Worm (Caenorhabditis elegans) whole organism, early embryonic: ENCODE measurements around the gene Y59A8B.25.

Experiments used
- B0310.2 ChIP-seq: sonication (generic microtip); optimal IDR thresholded peaks from 2 replicates; lab custom pipeline; 2016; ENCODE audit warnings: mild to moderate bottlenecking, missing genetic modification characterization, missing compliant biosample characterization
- F13C5.2 ChIP-seq: sonication (generic microtip); optimal IDR thresholded peaks from 2 replicates; lab custom pipeline; 2017; ENCODE audit warnings: mild to moderate bottlenecking, missing genetic modification characterization, inconsistent platforms, missing compliant biosample characterization
- aly-1 ChIP-seq: sonication (generic microtip); optimal IDR thresholded peaks from 2 replicates; lab custom pipeline; 2016; ENCODE audit warnings: missing genetic modification characterization, missing compliant biosample characterization
- ama-1 ChIP-seq: fragments of 150-350 bp; optimal IDR thresholded peaks from 2 replicates; lab custom pipeline; 2014
- ceh-13 ChIP-seq: fragments of 200-800 bp; sonication (Bioruptor generic); optimal IDR thresholded peaks from 2 replicates; lab custom pipeline; 2018; ENCODE audit warnings: mild to moderate bottlenecking, missing genetic modification characterization, missing compliant biosample characterization
- ceh-36 ChIP-seq: sonication (generic microtip); optimal IDR thresholded peaks from 2 replicates; lab custom pipeline; 2016; ENCODE audit warnings: missing genetic modification characterization, inconsistent platforms, missing compliant biosample characterization
- ets-7 ChIP-seq: sonication (generic microtip); optimal IDR thresholded peaks from 2 replicates; lab custom pipeline; 2016; ENCODE audit warnings: missing genotype, missing genetic modification characterization, missing compliant biosample characterization
- flt-1 ChIP-seq: fragments of 200-800 bp; sonication (Bioruptor generic); IDR thresholded peaks from 2 replicates; pipeline ENCODE4 v1.3.6; 2022; ENCODE audit warnings: missing genetic modification characterization, missing compliant biosample characterization
- hmbx-1 ChIP-seq: sonication (generic microtip); optimal IDR thresholded peaks from 2 replicates; lab custom pipeline; 2016; ENCODE audit warnings: mild to moderate bottlenecking, missing genetic modification characterization, missing compliant biosample characterization
- hmg-4 ChIP-seq: fragments of 200-800 bp; sonication (Bioruptor generic); optimal IDR thresholded peaks from 2 replicates; lab custom pipeline; 2018; ENCODE audit warnings: mild to moderate bottlenecking, missing genetic modification characterization, missing compliant biosample characterization
- hnd-1 ChIP-seq: sonication (generic microtip); optimal IDR thresholded peaks from 2 replicates; lab custom pipeline; 2016; ENCODE audit warnings: missing genetic modification characterization, missing compliant biosample characterization
- pes-1 ChIP-seq: fragments of 200-800 bp; sonication (Bioruptor generic); IDR thresholded peaks from 2 replicates; pipeline ENCODE4 v1.3.6; 2022; ENCODE audit warnings: missing genetic modification reagents, missing genetic modification characterization, missing compliant biosample characterization
- scrt-1 ChIP-seq: fragments of 200-800 bp; sonication (Bioruptor generic); IDR thresholded peaks from 2 replicates; pipeline ENCODE4 v1.3.6; 2022; ENCODE audit warnings: missing genetic modification characterization, missing compliant biosample characterization
- sea-1 ChIP-seq: fragments of 200-800 bp; sonication (Bioruptor generic); conservative IDR thresholded peaks from 2 replicates; pipeline ENCODE4 v1.3.6; 2022; ENCODE audit warnings: missing genetic modification characterization, missing compliant biosample characterization
- tbx-11 ChIP-seq: fragments of 200-800 bp; sonication (Bioruptor generic); IDR thresholded peaks from 2 replicates; pipeline ENCODE4 v1.3.6; 2022; ENCODE audit warnings: missing genetic modification characterization, missing compliant biosample characterization
- tbx-37 ChIP-seq: fragments of 200-800 bp; sonication (Bioruptor generic); conservative IDR thresholded peaks from 2 replicates; pipeline ENCODE4 v1.3.6; 2022; ENCODE audit warnings: missing genetic modification reagents, missing genetic modification characterization, missing compliant biosample characterization
- tra-4 ChIP-seq: sonication (generic microtip); optimal IDR thresholded peaks from 2 replicates; lab custom pipeline; 2017; ENCODE audit warnings: missing genetic modification characterization, missing compliant biosample characterization

Gene Y59A8B.25

ce11 chrV:18085150-18085833 is 30.1 kb upstream of the Y59A8B.25 start, which contains the start of gene fbxa-106:
fbxa-106 (minus strand) TSS chrV:18085200.
- no peak for TF ChIP-seq tra-4 (tag; lab: Kevin White, UChicago)
- no peak for TF ChIP-seq scrt-1 (GFP tag; lab: Robert Waterston, UW)
- no peak for TF ChIP-seq aly-1 (tag; lab: Kevin White, UChicago)
- TF ChIP-seq tbx-11 (GFP tag; lab: Robert Waterston, UW): no peak
- no peak for TF ChIP-seq ama-1 (lab: Kevin White, UChicago)
- no peak for TF ChIP-seq hnd-1 (tag; lab: Kevin White, UChicago)
- TF ChIP-seq tbx-37 (GFP tag; lab: Robert Waterston, UW): no peak
- TF ChIP-seq hmg-4 (GFP tag; lab: Kevin White, UChicago): no peak
- no peak for TF ChIP-seq hmbx-1
- no peak for TF ChIP-seq F13C5.2 (tag; lab: Kevin White, UChicago)
- TF ChIP-seq flt-1 (GFP tag; lab: Robert Waterston, UW): no peak
- TF ChIP-seq ets-7 (tag; lab: Kevin White, UChicago): no peak

- TF ChIP-seq pes-1 (GFP tag; lab: Robert Waterston, UW) (no peak), scrt-1 (GFP tag; lab: Robert Waterston, UW) (no peak), hnd-1 (tag; lab: Kevin White, UChicago) (no peak), ceh-13 (no peak), hmbx-1 (no peak)
Measured at ce11 chrV:18081857-18082256, 26.7 kb upstream of the Y59A8B.25 start, which contains the start of gene nova-1. nova-1 (minus strand) TSS chrV:18081957.

ce11 chrV:18079163-18079562 is 24.0 kb upstream of the Y59A8B.25 start:
- peak; percentile 7; the same call in 1 of the 2 replicates for TF ChIP-seq scrt-1 (GFP tag; lab: Robert Waterston, UW)
- TF ChIP-seq ceh-13: no peak
- TF ChIP-seq F13C5.2 (tag; lab: Kevin White, UChicago): peak; percentile 22

ce11 chrV:18066257-18066783 is 11.1 kb upstream of the Y59A8B.25 start, which contains the start of gene Y59A8B.8:
Y59A8B.8 (minus strand) TSS chrV:18066307.
- TF ChIP-seq hmbx-1 (no peak), aly-1 (tag; lab: Kevin White, UChicago) (no peak), F13C5.2 (tag; lab: Kevin White, UChicago) (no peak), sea-1 (GFP tag; lab: Robert Waterston, UW) (no peak), tbx-11 (GFP tag; lab: Robert Waterston, UW) (no peak), ceh-13 (no peak)

ce11 chrV:18043271-18043670 is 11.9 kb downstream of the Y59A8B.25 start, which contains the start of gene ebp-1:
ebp-1 (plus strand) TSS chrV:18043571.
- TF ChIP-seq hmbx-1 (no peak), ceh-36 (tag; lab: Kevin White, UChicago) (no peak), ama-1 (lab: Kevin White, UChicago) (no peak), sea-1 (GFP tag; lab: Robert Waterston, UW) (no peak), F13C5.2 (tag; lab: Kevin White, UChicago) (no peak), hnd-1 (tag; lab: Kevin White, UChicago) (no peak)

ce11 chrV:18022179-18022578 is 33.0 kb downstream of the Y59A8B.25 start, which contains the start of gene prp-6:
prp-6 (plus strand) TSS chrV:18022479.
- TF ChIP-seq scrt-1 (GFP tag; lab: Robert Waterston, UW) (no peak), ets-7 (tag; lab: Kevin White, UChicago) (no peak), hmbx-1 (no peak), tbx-11 (GFP tag; lab: Robert Waterston, UW) (no peak), tra-4 (tag; lab: Kevin White, UChicago) (no peak), aly-1 (tag; lab: Kevin White, UChicago) (no peak), pes-1 (GFP tag; lab: Robert Waterston, UW) (no peak), ceh-13 (no peak), flt-1 (GFP tag; lab: Robert Waterston, UW) (no peak), ceh-36 (tag; lab: Kevin White, UChicago) (no peak), hmg-4 (GFP tag; lab: Kevin White, UChicago) (no peak), hnd-1 (tag; lab: Kevin White, UChicago) (no peak), F13C5.2 (tag; lab: Kevin White, UChicago) (no peak), tbx-37 (GFP tag; lab: Robert Waterston, UW) (no peak), sea-1 (GFP tag; lab: Robert Waterston, UW) (no peak), ama-1 (lab: Kevin White, UChicago) (no peak), B0310.2 (no peak)

ce11 chrV:18021464-18021863 is 33.7 kb downstream of the Y59A8B.25 start:
- no peak for TF ChIP-seq tbx-37 (GFP tag; lab: Robert Waterston, UW)
- TF ChIP-seq tbx-11 (GFP tag; lab: Robert Waterston, UW): no peak
- TF ChIP-seq ets-7 (tag; lab: Kevin White, UChicago): no peak
- TF ChIP-seq flt-1 (GFP tag; lab: Robert Waterston, UW): no peak
- TF ChIP-seq ceh-36 (tag; lab: Kevin White, UChicago): no peak

- no peak for TF ChIP-seq sea-1 (GFP tag; lab: Robert Waterston, UW)
- no peak for TF ChIP-seq pes-1 (GFP tag; lab: Robert Waterston, UW)
Measured at ce11 chrV:18017226-18017625, 38.0 kb downstream of the Y59A8B.25 start, which contains the start of gene srh-134. srh-134 (minus strand) TSS chrV:18017326.
